Fruit fly (Drosophila melanogaster) whole organism, embryonic: ENCODE results near the gene Dlip1.

Source experiments
- Atf6 ChIP-seq: fragments of 200-800 bp; sonication (Bioruptor generic); IDR thresholded peaks from 2 replicates; pipeline ENCODE4 v1.3.6; 2022; ENCODE audit warnings: missing biosample characterization, missing genetic modification characterization
- Bdp1 ChIP-seq: fragments of 200-800 bp; sonication (Bioruptor generic); optimal IDR thresholded peaks from 3 replicates; lab custom pipeline; 2016; ENCODE audit warnings: missing biosample characterization, missing genetic modification characterization
- C15 ChIP-seq: fragments of 200-800 bp; sonication (Bioruptor generic); IDR thresholded peaks from 3 replicates; pipeline ENCODE4 v1.3.6; 2022; ENCODE audit warnings: missing biosample characterization, missing genetic modification characterization
- CG10366 ChIP-seq: fragments of 200-800 bp; sonication (Bioruptor generic); IDR thresholded peaks from 2 replicates; pipeline ENCODE4 v1.3.6; 2022; ENCODE audit warnings: missing biosample characterization, missing genetic modification characterization
- CG11247 ChIP-seq: fragments of 200-800 bp; sonication (Bioruptor generic); IDR thresholded peaks from 2 replicates; pipeline ENCODE4 v1.3.6; 2022; ENCODE audit warnings: missing biosample characterization, missing genetic modification characterization
- CG12299 ChIP-seq: fragments of 200-800 bp; sonication (Bioruptor generic); optimal IDR thresholded peaks from 2 replicates; lab custom pipeline; 2018; ENCODE audit warnings: missing biosample characterization, mild to moderate bottlenecking, missing genetic modification characterization
- CG14014 ChIP-seq: fragments of 200-800 bp; sonication (Bioruptor generic); IDR thresholded peaks from 2 replicates; pipeline ENCODE4 v1.3.6; 2022; ENCODE audit warnings: missing biosample characterization, missing genetic modification characterization
- CG2202 ChIP-seq: fragments of 200-800 bp; sonication (Bioruptor generic); optimal IDR thresholded peaks from 2 replicates; lab custom pipeline; 2018; ENCODE audit warnings: missing biosample characterization, mild to moderate bottlenecking, missing genetic modification characterization
- CG2678 ChIP-seq: fragments of 200-800 bp; sonication (Bioruptor generic); optimal IDR thresholded peaks from 3 replicates; lab custom pipeline; 2019; ENCODE audit warnings: missing biosample characterization, mild to moderate bottlenecking, missing genetic modification characterization, moderate library complexity
- CG2712 ChIP-seq: fragments of 200-800 bp; optimal IDR thresholded peaks from 3 replicates; lab custom pipeline; 2019; ENCODE audit warnings: missing biosample characterization, mild to moderate bottlenecking, missing genetic modification characterization, moderate library complexity
- CG31388 ChIP-seq: fragments of 200-800 bp; sonication (Bioruptor generic); optimal IDR thresholded peaks from 2 replicates; lab custom pipeline; 2016; ENCODE audit warnings: missing biosample characterization, missing genetic modification characterization
- CG3281 ChIP-seq: fragments of 200-800 bp; sonication (Bioruptor generic); optimal IDR thresholded peaks from 3 replicates; lab custom pipeline; 2017; ENCODE audit warnings: missing biosample characterization, mild to moderate bottlenecking, missing genetic modification characterization
- CG34224 ChIP-seq: fragments of 200-800 bp; sonication (Bioruptor generic); IDR thresholded peaks from 3 replicates; pipeline ENCODE4 v1.3.6; 2022; ENCODE audit warnings: missing biosample characterization, missing genetic modification characterization; ENCODE audit not compliant: partially characterized antibody
- CG3726 ChIP-seq: fragments of 200-800 bp; sonication (Bioruptor generic); IDR thresholded peaks from 3 replicates; pipeline ENCODE4, ENCODE4 v1.3.6; 2022; ENCODE audit warnings: missing biosample characterization, missing genetic modification characterization
- CG4282 ChIP-seq: fragments of 200-800 bp; sonication (Bioruptor generic); optimal IDR thresholded peaks from 2 replicates; lab custom pipeline; 2016; ENCODE audit warnings: missing biosample characterization, missing genetic modification characterization
- CG4328 ChIP-seq: fragments of 200-800 bp; sonication (Bioruptor generic); optimal IDR thresholded peaks from 3 replicates; lab custom pipeline; 2017; ENCODE audit warnings: missing biosample characterization, missing genetic modification reagents, missing genetic modification characterization
- CG43689 ChIP-seq: fragments of 200-800 bp; sonication (Bioruptor generic); IDR thresholded peaks from 2 replicates; pipeline ENCODE4 v1.3.6; 2022; ENCODE audit warnings: missing biosample characterization, missing genetic modification characterization
- CG4707 ChIP-seq: fragments of 200-800 bp; sonication (Bioruptor generic); optimal IDR thresholded peaks from 2 replicates; lab custom pipeline; 2018; ENCODE audit warnings: missing biosample characterization, mild to moderate bottlenecking, missing genetic modification characterization, moderate library complexity
- CG5953 ChIP-seq: fragments of 200-800 bp; sonication (Bioruptor generic); IDR thresholded peaks from 2 replicates; pipeline ENCODE4 v1.3.6; 2022; ENCODE audit warnings: missing biosample characterization, missing genetic modification characterization
- Dip2 ChIP-seq: fragments of 200-800 bp; sonication (Bioruptor generic); IDR thresholded peaks from 2 replicates; pipeline ENCODE4 v1.3.6; 2022; ENCODE audit warnings: missing biosample characterization, missing genetic modification characterization
- Doc3 ChIP-seq: fragments of 200-800 bp; sonication (Bioruptor generic); IDR thresholded peaks from 3 replicates; pipeline ENCODE4 v1.3.6; 2022; ENCODE audit warnings: missing biosample characterization, missing genetic modification characterization; ENCODE audit not compliant: partially characterized antibody
- Fer3 ChIP-seq: fragments of 200-800 bp; sonication (Bioruptor generic); optimal IDR thresholded peaks from 2 replicates; lab custom pipeline; 2018; ENCODE audit warnings: missing biosample characterization, mild to moderate bottlenecking, missing genetic modification characterization, moderate library complexity
- GATAe ChIP-seq: fragments of 200-800 bp; sonication (Bioruptor generic); conservative IDR thresholded peaks from 2 replicates; pipeline ENCODE4 v1.3.6; 2022; ENCODE audit warnings: missing biosample characterization, missing genetic modification characterization
- HmgD ChIP-seq: fragments of 200-800 bp; sonication (Bioruptor generic); optimal IDR thresholded peaks from 3 replicates; lab custom pipeline; 2016; ENCODE audit warnings: missing biosample characterization, missing genetic modification characterization
- Hr51 ChIP-seq, 2 experiments: fragments of 200-800 bp; sonication (Bioruptor generic); optimal IDR thresholded peaks; 2 replicates in 1 of 2; 3 replicates in 1 of 2; lab custom pipeline; 2016 to 2018; ENCODE audit warnings: missing biosample characterization in 2 of 2, missing genetic modification characterization in 2 of 2, mild to moderate bottlenecking in 1 of 2, moderate library complexity in 1 of 2
- Myb ChIP-seq: fragments of 200-800 bp; sonication (Bioruptor generic); optimal IDR thresholded peaks from 2 replicates; lab custom pipeline; 2016; ENCODE audit warnings: missing biosample characterization, missing genetic modification characterization
- NK7.1 ChIP-seq: fragments of 200-800 bp; sonication (Bioruptor generic); optimal IDR thresholded peaks from 3 replicates; lab custom pipeline; 2016; ENCODE audit warnings: missing biosample characterization, missing genetic modification characterization
- Ptx1 ChIP-seq: fragments of 200-800 bp; sonication (Bioruptor generic); IDR thresholded peaks from 2 replicates; pipeline ENCODE4 v1.3.6; 2022; ENCODE audit warnings: missing biosample characterization, missing genetic modification characterization
- chinmo ChIP-seq: fragments of 200-800 bp; sonication (Bioruptor generic); IDR thresholded peaks from 4 replicates; pipeline ENCODE4 v1.3.6; 2022; ENCODE audit warnings: missing biosample characterization, missing genetic modification characterization; ENCODE audit not compliant: partially characterized antibody
- fd64A ChIP-seq: fragments of 200-800 bp; sonication (Bioruptor generic); optimal IDR thresholded peaks from 3 replicates; lab custom pipeline; 2018; ENCODE audit warnings: missing biosample characterization, mild to moderate bottlenecking, missing genetic modification characterization
- gcm ChIP-seq: fragments of 200-800 bp; sonication (Bioruptor generic); optimal IDR thresholded peaks from 2 replicates; lab custom pipeline; 2019; ENCODE audit warnings: missing biosample characterization, mild to moderate bottlenecking, missing genetic modification characterization, moderate library complexity
- ham ChIP-seq: fragments of 200-800 bp; sonication (Bioruptor generic); IDR thresholded peaks from 2 replicates; pipeline ENCODE4 v1.3.6; 2022; ENCODE audit warnings: missing biosample characterization, missing genetic modification characterization
- lilli ChIP-seq: fragments of 200-800 bp; sonication (Bioruptor generic); optimal IDR thresholded peaks from 3 replicates; lab custom pipeline; 2016; ENCODE audit warnings: missing biosample characterization, missing genetic modification characterization
- nerfin-2 ChIP-seq: fragments of 200-800 bp; sonication (Bioruptor generic); IDR thresholded peaks from 2 replicates; pipeline ENCODE4 v1.3.6; 2022; ENCODE audit warnings: missing biosample characterization, missing genetic modification characterization; ENCODE audit not compliant: partially characterized antibody
- p53 ChIP-seq: fragments of 200-800 bp; sonication (Bioruptor generic); optimal IDR thresholded peaks from 2 replicates; lab custom pipeline; 2016; ENCODE audit warnings: missing biosample characterization, missing genetic modification characterization
- pho ChIP-seq: fragments of 200-800 bp; sonication (Bioruptor generic); optimal IDR thresholded peaks from 2 replicates; lab custom pipeline; 2016; ENCODE audit warnings: missing biosample characterization, missing genetic modification characterization
- pita ChIP-seq: fragments of 200-800 bp; sonication (Bioruptor generic); optimal IDR thresholded peaks from 2 replicates; lab custom pipeline; 2017; ENCODE audit warnings: missing biosample characterization, mild to moderate bottlenecking, missing genetic modification characterization
- ranshi ChIP-seq: fragments of 200-800 bp; sonication (Bioruptor generic); IDR thresholded peaks from 2 replicates; pipeline ENCODE4 v1.3.6; 2022; ENCODE audit warnings: missing biosample characterization, missing genetic modification characterization
- repo ChIP-seq: fragments of 200-800 bp; sonication (Bioruptor generic); optimal IDR thresholded peaks from 2 replicates; lab custom pipeline; 2016; ENCODE audit warnings: missing biosample characterization, missing genetic modification characterization
- run ChIP-seq: fragments of 200-800 bp; sonication (Bioruptor generic); optimal IDR thresholded peaks from 3 replicates; lab custom pipeline; 2018; ENCODE audit warnings: missing biosample characterization, mild to moderate bottlenecking, missing genetic modification characterization
- sens ChIP-seq: fragments of 200-800 bp; sonication (Bioruptor generic); peaks from one replicate; lab custom pipeline; 2016; ENCODE audit warnings: missing biosample characterization, missing genetic modification characterization
- slou ChIP-seq: fragments of 200-800 bp; sonication (Bioruptor generic); optimal IDR thresholded peaks from 3 replicates; lab custom pipeline; 2016; ENCODE audit warnings: missing biosample characterization, missing genetic modification characterization
- sob ChIP-seq: fragments of 200-800 bp; sonication (Bioruptor generic); IDR thresholded peaks from 2 replicates; pipeline ENCODE4 v1.3.6; 2022; ENCODE audit warnings: missing biosample characterization, missing genetic modification characterization
- tup ChIP-seq: fragments of 200-800 bp; sonication (Bioruptor generic); optimal IDR thresholded peaks from 2 replicates; lab custom pipeline; 2016; ENCODE audit warnings: missing biosample characterization, mild to moderate bottlenecking, missing genetic modification characterization, moderate library complexity

The Dlip1 gene

dm6 chrX:9109072-9109844 is 49.2 kb upstream of the Dlip1 start (continued):
- TF ChIP-seq CG12299 (tag; lab: Kevin White, UChicago), result peak; percentile 13
- no peak for TF ChIP-seq CG4328 (GFP tag; lab: Kevin White, UChicago)
- peak; percentile 24; the same call in 1 of the 2 replicates for TF ChIP-seq Ptx1 (GFP tag; lab: Robert Waterston, UW)
- peak; percentile 40 for TF ChIP-seq p53
- TF ChIP-seq GATAe (GFP tag; lab: Robert Waterston, UW), result no peak
- peak; percentile 43 for TF ChIP-seq pho (GFP tag; lab: Kevin White, UChicago)
- TF ChIP-seq ham (GFP tag; lab: Robert Waterston, UW), result no peak
- no peak for TF ChIP-seq CG34224
- no peak for TF ChIP-seq nerfin-2 (GFP tag; lab: Robert Waterston, UW)
- peak; percentile 17 for TF ChIP-seq gcm
- TF ChIP-seq Fer3 (tag; lab: Kevin White, UChicago), result peak; percentile 18
- TF ChIP-seq ranshi, result peak; percentile 4; the same call in 1 of the 2 replicates
- TF ChIP-seq lilli (GFP tag; lab: Kevin White, UChicago), result peak; percentile 59
- no peak for TF ChIP-seq NK7.1 (GFP tag; lab: Kevin White, UChicago)
- no peak for TF ChIP-seq fd64A
- no peak for TF ChIP-seq chinmo (GFP tag; lab: Robert Waterston, UW)
- no peak for TF ChIP-seq CG2202 (tag; lab: Kevin White, UChicago)
- no peak for TF ChIP-seq CG3726 (GFP tag; lab: Robert Waterston, UW)
- TF ChIP-seq slou (GFP tag; lab: Kevin White, UChicago), result no peak
- peak; percentile 43; the same call in 1 of the 2 replicates for TF ChIP-seq CG10366
- TF ChIP-seq CG5953, result no peak
- TF ChIP-seq Myb (GFP tag; lab: Kevin White, UChicago), result peak; percentile 87
- no peak for TF ChIP-seq repo (GFP tag; lab: Kevin White, UChicago)
- no peak for TF ChIP-seq C15 (GFP tag; lab: Robert Waterston, UW)
- peak; percentile 62 for TF ChIP-seq CG2712
- no peak for TF ChIP-seq Dip2 (GFP tag; lab: Robert Waterston, UW)
- peak; percentile 63 for TF ChIP-seq CG2678
- TF ChIP-seq CG11247 (GFP tag; lab: Robert Waterston, UW), result no peak
- no peak for TF ChIP-seq CG14014 (GFP tag; lab: Robert Waterston, UW)
- peak; percentile 28 for TF ChIP-seq CG3281 (GFP tag; lab: Kevin White, UChicago)
- TF ChIP-seq Doc3 (GFP tag; lab: Robert Waterston, UW), result no peak
- TF ChIP-seq HmgD (GFP tag; lab: Kevin White, UChicago), result peak; percentile 52
- no peak for TF ChIP-seq CG31388 (GFP tag; lab: Kevin White, UChicago)
- TF ChIP-seq sens (GFP tag; lab: Kevin White, UChicago), result peak; percentile 84
- no peak for TF ChIP-seq Bdp1 (GFP tag; lab: Kevin White, UChicago)
- peak in 1 of 2 experiments; percentile 59 for TF ChIP-seq Hr51 (GFP tag; optimal IDR thresholded peaks at IDR 0.05; lab: Kevin White, UChicago)
- TF ChIP-seq CG4707 (GFP tag; lab: Kevin White, UChicago), result peak; percentile 36
- peak; percentile 38; the same call in 1 of the 2 replicates for TF ChIP-seq sob (GFP tag; lab: Robert Waterston, UW)
- peak; percentile 82 for TF ChIP-seq CG4282 (GFP tag; lab: Kevin White, UChicago)
- no peak for TF ChIP-seq tup (GFP tag; lab: Kevin White, UChicago)
- no peak for TF ChIP-seq CG43689 (GFP tag; lab: Robert Waterston, UW)
- TF ChIP-seq pita (GFP tag; lab: Kevin White, UChicago), result no peak
- TF ChIP-seq run (tag; lab: Kevin White, UChicago), result no peak
- no peak for TF ChIP-seq Atf6
- TF ChIP-seq, all 482 proteins: peak for 247
